Fruit fly (Drosophila melanogaster) whole organism, embryonic: ENCODE data around the gene CG3339.

Source experiments
- Abd-B ChIP-seq: fragments of 200-800 bp; sonication (Bioruptor generic); optimal IDR thresholded peaks from 2 replicates; lab custom pipeline; 2018; ENCODE audit warnings: missing biosample characterization, mild to moderate bottlenecking, missing genetic modification characterization, moderate library complexity
- Bteb2 ChIP-seq: fragments of 200-800 bp; sonication (Bioruptor generic); optimal IDR thresholded peaks from 2 replicates; lab custom pipeline; 2016; ENCODE audit warnings: missing biosample characterization, missing genetic modification characterization
- CG10366 ChIP-seq: fragments of 200-800 bp; sonication (Bioruptor generic); IDR thresholded peaks from 2 replicates; pipeline ENCODE4 v1.3.6; 2022; ENCODE audit warnings: missing biosample characterization, missing genetic modification characterization
- CG11398 ChIP-seq: fragments of 200-800 bp; sonication (Bioruptor generic); optimal IDR thresholded peaks from 2 replicates; lab custom pipeline; 2016; ENCODE audit warnings: missing biosample characterization, missing genetic modification characterization
- CG11696 ChIP-seq: fragments of 200-800 bp; sonication (Bioruptor generic); IDR thresholded peaks from 2 replicates; pipeline ENCODE4 v1.3.6; 2022; ENCODE audit warnings: missing biosample characterization, missing genetic modification characterization
- CG12071 ChIP-seq: fragments of 200-800 bp; sonication (Bioruptor generic); optimal IDR thresholded peaks from 3 replicates; lab custom pipeline; 2018; ENCODE audit warnings: missing biosample characterization, mild to moderate bottlenecking, missing genetic modification characterization
- CG12769 ChIP-seq: fragments of 200-800 bp; sonication (Bioruptor generic); optimal IDR thresholded peaks from 2 replicates; lab custom pipeline; 2019; ENCODE audit warnings: missing biosample characterization, mild to moderate bottlenecking, missing genetic modification characterization, moderate library complexity
- CG13424 ChIP-seq: fragments of 200-800 bp; sonication (Bioruptor generic); optimal IDR thresholded peaks from 2 replicates; lab custom pipeline; 2019; ENCODE audit warnings: missing biosample characterization, mild to moderate bottlenecking, missing genetic modification characterization, moderate library complexity
- CG17359 ChIP-seq: fragments of 200-800 bp; sonication (Bioruptor generic); optimal IDR thresholded peaks from 3 replicates; lab custom pipeline; 2018; ENCODE audit warnings: missing biosample characterization, mild to moderate bottlenecking, missing genetic modification characterization, moderate library complexity
- CG17361 ChIP-seq: fragments of 200-800 bp; sonication (Bioruptor generic); IDR thresholded peaks from 3 replicates; pipeline ENCODE4 v1.3.6; 2022; ENCODE audit warnings: missing biosample characterization, missing genetic modification characterization
- CG17385 ChIP-seq: fragments of 200-800 bp; sonication (Bioruptor generic); optimal IDR thresholded peaks from 3 replicates; lab custom pipeline; 2018; ENCODE audit warnings: missing biosample characterization, mild to moderate bottlenecking, missing genetic modification characterization
- CG1792 ChIP-seq: fragments of 200-800 bp; sonication (Bioruptor generic); optimal IDR thresholded peaks from 2 replicates; lab custom pipeline; 2016; ENCODE audit warnings: missing biosample characterization, missing genetic modification characterization
- CG1832 ChIP-seq: fragments of 200-800 bp; sonication (Bioruptor generic); optimal IDR thresholded peaks from 2 replicates; lab custom pipeline; 2017; ENCODE audit warnings: missing biosample characterization, mild to moderate bottlenecking, missing genetic modification characterization, inconsistent platforms
- CG31365 ChIP-seq: fragments of 200-800 bp; sonication (Bioruptor generic); optimal IDR thresholded peaks from 2 replicates; lab custom pipeline; 2018; ENCODE audit warnings: missing biosample characterization, mild to moderate bottlenecking, missing genetic modification characterization
- CG32532 ChIP-seq: fragments of 200-800 bp; sonication (Bioruptor generic); IDR thresholded peaks from 2 replicates; pipeline ENCODE4 v1.3.6; 2022; ENCODE audit warnings: missing biosample characterization, missing genetic modification characterization
- CG42726 ChIP-seq: fragments of 200-800 bp; sonication (Bioruptor generic); IDR thresholded peaks from 2 replicates; pipeline ENCODE4 v1.3.6; 2022; ENCODE audit warnings: missing biosample characterization, missing genetic modification characterization; ENCODE audit not compliant: partially characterized antibody
- CG4360 ChIP-seq: fragments of 200-800 bp; sonication (Bioruptor generic); IDR thresholded peaks from 2 replicates; pipeline ENCODE4 v1.3.6; 2022; ENCODE audit warnings: missing biosample characterization, missing genetic modification characterization
- CG6254 ChIP-seq: fragments of 200-800 bp; sonication (Bioruptor generic); optimal IDR thresholded peaks from 3 replicates; lab custom pipeline; 2017; ENCODE audit warnings: mild to moderate bottlenecking, missing biosample characterization, missing genetic modification reagents, missing genetic modification characterization
- CG6272 ChIP-seq: fragments of 200-800 bp; sonication (Bioruptor generic); IDR thresholded peaks from 2 replicates; pipeline ENCODE4 v1.3.6; 2022; ENCODE audit warnings: missing biosample characterization, missing genetic modification characterization
- CG7963 ChIP-seq: fragments of 200-800 bp; sonication (Bioruptor generic); IDR thresholded peaks from 3 replicates; pipeline ENCODE4 v1.3.6; 2022; ENCODE audit warnings: missing biosample characterization, missing genetic modification characterization; ENCODE audit not compliant: partially characterized antibody
- CG9437 ChIP-seq: fragments of 200-800 bp; sonication (Bioruptor generic); optimal IDR thresholded peaks from 2 replicates; lab custom pipeline; 2018; ENCODE audit warnings: missing biosample characterization, mild to moderate bottlenecking, missing genetic modification characterization
- CG9797 ChIP-seq: fragments of 200-800 bp; sonication (Bioruptor generic); optimal IDR thresholded peaks from 3 replicates; lab custom pipeline; 2018; ENCODE audit warnings: missing biosample characterization, mild to moderate bottlenecking, missing genetic modification characterization
- CG9932 ChIP-seq: fragments of 200-800 bp; sonication (Bioruptor generic); IDR thresholded peaks from 2 replicates; pipeline ENCODE4 v1.3.6; 2022; ENCODE audit warnings: missing biosample characterization, missing genetic modification characterization
- Hmr ChIP-seq: fragments of 200-800 bp; sonication (Bioruptor generic); optimal IDR thresholded peaks from 3 replicates; lab custom pipeline; 2017; ENCODE audit warnings: mild to moderate bottlenecking, missing biosample characterization, missing genetic modification reagents, missing genetic modification characterization
- Hr39 ChIP-seq: fragments of >200 bp; optimal IDR thresholded peaks from 2 replicates; lab custom pipeline; 2017
- Mrtf ChIP-seq: fragments of 200-800 bp; sonication (Bioruptor generic); IDR thresholded peaks from 3 replicates; pipeline ENCODE4 v1.3.6; 2022; ENCODE audit warnings: missing biosample characterization, missing genetic modification characterization
- Myb ChIP-seq: fragments of 200-800 bp; sonication (Bioruptor generic); optimal IDR thresholded peaks from 2 replicates; lab custom pipeline; 2016; ENCODE audit warnings: missing biosample characterization, missing genetic modification characterization
- Nf-YC ChIP-seq: fragments of 200-800 bp; optimal IDR thresholded peaks from 3 replicates; lab custom pipeline; 2019; ENCODE audit warnings: missing biosample characterization, mild to moderate bottlenecking, missing genetic modification characterization, moderate library complexity
- Oaz ChIP-seq: fragments of 200-800 bp; sonication (Bioruptor generic); IDR thresholded peaks from 2 replicates; pipeline ENCODE4 v1.3.6; 2022; ENCODE audit warnings: missing biosample characterization, missing genetic modification characterization
- PHDP ChIP-seq: fragments of 200-800 bp; sonication (Bioruptor generic); optimal IDR thresholded peaks from 3 replicates; lab custom pipeline; 2018; ENCODE audit warnings: missing biosample characterization, mild to moderate bottlenecking, missing genetic modification characterization, moderate library complexity
- Taf1 ChIP-seq: fragments of 200-800 bp; sonication (Bioruptor generic); IDR thresholded peaks from 2 replicates; pipeline ENCODE4 v1.3.6; 2022; ENCODE audit warnings: missing biosample characterization, missing genetic modification characterization
- al ChIP-seq: fragments of 200-800 bp; sonication (Bioruptor generic); IDR thresholded peaks from 2 replicates; pipeline ENCODE4 v1.3.6; 2022; ENCODE audit warnings: missing biosample characterization, missing genetic modification characterization
- ase ChIP-seq: fragments of 200-800 bp; sonication (Bioruptor generic); IDR thresholded peaks from 3 replicates; pipeline ENCODE4 v1.3.6; 2022; ENCODE audit warnings: missing biosample characterization, missing genetic modification characterization
- ash1 ChIP-seq: fragments of 200-800 bp; sonication (Bioruptor generic); optimal IDR thresholded peaks from 2 replicates; lab custom pipeline; 2018; ENCODE audit warnings: missing biosample characterization, mild to moderate bottlenecking, missing genetic modification characterization
- az2 ChIP-seq: fragments of 200-800 bp; sonication (Bioruptor generic); optimal IDR thresholded peaks from 3 replicates; lab custom pipeline; 2016; ENCODE audit warnings: missing biosample characterization, missing genetic modification characterization
- bowl ChIP-seq: fragments of 200-800 bp; sonication (Bioruptor generic); IDR thresholded peaks from 2 replicates; pipeline ENCODE4 v1.3.6; 2022; ENCODE audit warnings: missing biosample characterization, missing genetic modification characterization
- cad ChIP-seq: fragments of >200 bp; optimal IDR thresholded peaks from 2 replicates; lab custom pipeline; 2017; ENCODE audit warnings: missing biosample characterization, missing genetic modification characterization
- lmd ChIP-seq: fragments of 200-800 bp; sonication (Bioruptor generic); IDR thresholded peaks from 2 replicates; pipeline ENCODE4 v1.3.6; 2022; ENCODE audit warnings: missing biosample characterization, missing genetic modification characterization
- maf-S ChIP-seq: fragments of 200-800 bp; sonication (Bioruptor generic); optimal IDR thresholded peaks from 2 replicates; lab custom pipeline; 2016; ENCODE audit warnings: missing biosample characterization, missing genetic modification characterization
- mld ChIP-seq: fragments of 200-800 bp; sonication (Bioruptor generic); IDR thresholded peaks from 3 replicates; pipeline ENCODE4 v1.3.6; 2022; ENCODE audit warnings: missing biosample characterization, missing genetic modification characterization; ENCODE audit not compliant: partially characterized antibody
- pan ChIP-seq, 4 experiments: fragments of >200 bp in 3 of 4; fragments of 200-800 bp in 1 of 4; sonication (Bioruptor generic) in 1 of 4; optimal IDR thresholded peaks in 3 of 4; IDR thresholded peaks in 1 of 4; 2 replicates each; pipeline versions ENCODE4 v1.3.6 to Lab custom; 2017 to 2022; ENCODE audit warnings: missing biosample characterization in 2 of 4, missing genetic modification characterization in 2 of 4, mixed read lengths in 1 of 4
- repo ChIP-seq: fragments of 200-800 bp; sonication (Bioruptor generic); optimal IDR thresholded peaks from 2 replicates; lab custom pipeline; 2016; ENCODE audit warnings: missing biosample characterization, missing genetic modification characterization
- sc ChIP-seq, 3 experiments: fragments of >200 bp in 2 of 3; fragments of 200-800 bp in 1 of 3; sonication (Bioruptor generic) in 1 of 3; optimal IDR thresholded peaks; 2 replicates in 2 of 3; 3 replicates in 1 of 3; lab custom pipeline; 2017; ENCODE audit warnings: mild to moderate bottlenecking in 1 of 3, missing biosample characterization in 1 of 3, missing genetic modification characterization in 1 of 3, missing genetic modification reagents in 1 of 3
- sr ChIP-seq: fragments of 200-800 bp; sonication (Bioruptor generic); IDR thresholded peaks from 3 replicates; pipeline ENCODE4 v1.3.6; 2022; ENCODE audit warnings: missing biosample characterization, missing genetic modification characterization
- tio ChIP-seq: fragments of 200-800 bp; sonication (Bioruptor generic); optimal IDR thresholded peaks from 2 replicates; lab custom pipeline; 2017; ENCODE audit warnings: missing biosample characterization, missing genetic modification characterization, inconsistent platforms
- tll ChIP-seq, 2 experiments: fragments of 200-800 bp in 1 of 2; fragments of >200 bp in 1 of 2; sonication (Bioruptor generic) in 1 of 2; optimal IDR thresholded peaks; 2 replicates each; lab custom pipeline; 2017 to 2019; ENCODE audit warnings: missing biosample characterization in 2 of 2, missing genetic modification characterization in 2 of 2, mild to moderate bottlenecking in 1 of 2, moderate library complexity in 1 of 2
- trh ChIP-seq: fragments of 200-800 bp; sonication (Bioruptor generic); optimal IDR thresholded peaks from 2 replicates; lab custom pipeline; 2016; ENCODE audit warnings: missing biosample characterization, missing genetic modification characterization
- unpg ChIP-seq: fragments of 200-800 bp; sonication (Bioruptor generic); optimal IDR thresholded peaks from 3 replicates; lab custom pipeline; 2018; ENCODE audit warnings: missing biosample characterization, mild to moderate bottlenecking, missing genetic modification characterization, moderate library complexity

Gene CG3339

dm6 chr3R:27263434-27264215 lies 58.5 kb downstream of the CG3339 start, which contains the start of gene woc (continued):
- TF ChIP-seq CG9932 (GFP tag; lab: Robert Waterston, UW) (peak; percentile 69), Hr39 (lab: Kevin White, UChicago) (no peak), lmd (GFP tag; lab: Robert Waterston, UW) (peak; percentile 44; the same call in 1 of the 2 replicates), PHDP (no peak), sc (optimal IDR thresholded peaks at IDR 0.05; lab: Kevin White, UChicago) (no peak), sc (GFP tag; optimal IDR thresholded peaks at IDR 0.05; lab: Kevin White, UChicago) (no peak), CG9437 (GFP tag; lab: Kevin White, UChicago) (no peak), CG7963 (GFP tag; lab: Robert Waterston, UW) (peak; percentile 82), Hmr (peak; percentile 43), Mrtf (peak; percentile 29; the same call in 1 of the 3 replicates), CG6272 (GFP tag; lab: Robert Waterston, UW) (0 out of 2 replicates have a peak, but pooled peaks have one; percentile 38), mld (GFP tag; lab: Robert Waterston, UW) (peak; percentile 77), Bteb2 (GFP tag; lab: Kevin White, UChicago) (peak; percentile 49), CG4360 (GFP tag; lab: Robert Waterston, UW) (no peak), Myb (GFP tag; lab: Kevin White, UChicago) (peak; percentile 73), CG17361 (GFP tag; lab: Robert Waterston, UW) (no peak; the same call in 1 of the 3 replicates), trh (GFP tag; lab: Kevin White, UChicago) (peak; percentile 17), pan (optimal IDR thresholded peaks at IDR 0.05; lab: Kevin White, UChicago) (no peak), pan (GFP tag; optimal IDR thresholded peaks at IDR 0.05 in 1 of 2, IDR thresholded peaks at IDR 0.05 in 1 of 2) (no peak), bowl (GFP tag; lab: Robert Waterston, UW) (no peak), al (GFP tag; lab: Robert Waterston, UW) (no peak), ase (peak; percentile 54; the same call in 1 of the 3 replicates), CG1792 (GFP tag; lab: Kevin White, UChicago) (peak; percentile 5), unpg (GFP tag; lab: Kevin White, UChicago) (no peak), CG1832 (GFP tag; lab: Kevin White, UChicago) (no peak), ash1 (GFP tag; lab: Kevin White, UChicago) (no peak), Abd-B (GFP tag; lab: Kevin White, UChicago) (no peak), az2 (GFP tag; lab: Kevin White, UChicago) (peak; percentile 27), Taf1 (peak; percentile 18; the same call in 1 of the 2 replicates), CG9797 (GFP tag; lab: Kevin White, UChicago) (peak; percentile 89), CG11696 (peak; percentile 26; the same call in 1 of the 2 replicates), CG6254 (GFP tag; lab: Kevin White, UChicago) (no peak), Nf-YC (tag; lab: Kevin White, UChicago) (no peak), sr (peak; percentile 59; the same call in 1 of the 3 replicates), CG10366 (GFP tag; lab: Robert Waterston, UW) (peak; percentile 20; the same call in 1 of the 2 replicates), CG32532 (peak; percentile 68; the same call in 1 of the 2 replicates), maf-S (GFP tag; lab: Kevin White, UChicago) (peak; percentile 72), CG17359 (tag; lab: Kevin White, UChicago) (no peak), repo (peak; percentile 46), CG17385 (GFP tag; lab: Kevin White, UChicago) (no peak), tio (no peak), tll (GFP tag; optimal IDR thresholded peaks at IDR 0.05; lab: Kevin White, UChicago) (peak in 1 of 2 experiments; percentile 12), CG12769 (tag; lab: Kevin White, UChicago) (no peak), Oaz (GFP tag; lab: Robert Waterston, UW) (no peak), cad (GFP tag; lab: Kevin White, UChicago) (no peak), CG11398 (GFP tag; lab: Kevin White, UChicago) (peak; percentile 48), CG13424 (no peak), CG31365 (tag; lab: Kevin White, UChicago) (no peak), CG12071 (GFP tag; lab: Kevin White, UChicago) (no peak), CG42726 (GFP tag; lab: Robert Waterston, UW) (peak; percentile 74; the same call in 1 of the 2 replicates)
